Worm (Caenorhabditis elegans): Measurements from ENCODE around the gene K09F6.10.

K09F6.10 gene

DNA sequence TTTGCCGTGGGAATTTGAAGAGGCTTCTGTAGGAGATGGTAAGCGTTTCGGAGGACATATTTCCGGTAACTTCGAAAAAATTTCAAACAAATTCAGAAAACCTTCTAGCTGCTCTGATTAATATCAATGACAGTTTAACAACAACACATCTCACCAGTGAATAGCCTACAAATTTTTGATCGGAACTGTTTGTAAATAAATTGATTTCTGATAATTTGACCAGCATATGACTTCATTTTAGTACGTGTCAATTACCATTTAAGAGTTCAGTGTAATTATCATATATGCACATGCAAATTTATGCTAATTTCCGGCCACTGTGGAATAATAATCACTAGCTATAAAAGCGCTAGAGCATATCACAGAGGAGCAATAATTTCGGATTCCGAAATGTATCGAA, 36.3 kb upstream of the K09F6.10 start, which contains the start of gene ZK1240.11:
ZK1240.11 (plus strand) TSS at position 301 of the 400 bp plus-strand sequence.
- TF ChIP-seq ZK337.2 (GFP tag; IDR thresholded peaks at IDR 0.05) = no peak

- TF ChIP-seq Y75B8A.6 (GFP tag; IDR thresholded peaks at IDR 0.05) (no peak), hlh-11 (tag; optimal IDR thresholded peaks at IDR 0.05) (peak; percentile 55), mes-2 (tag; optimal IDR thresholded peaks at IDR 0.05; ENCODE audit: poor library complexity, severe bottlenecking) (no peak), madf-9 (GFP tag; conservative IDR thresholded peaks at IDR 0.05) (no peak), egl-43 (GFP tag; IDR thresholded peaks at IDR 0.05) (no peak), ceh-32 (tag; optimal IDR thresholded peaks at IDR 0.05; ENCODE audit: poor library complexity) (no peak), nhr-76 (tag; optimal IDR thresholded peaks at IDR 0.05) (no peak), arid-1 (GFP tag; conservative IDR thresholded peaks at IDR 0.05) (no peak), snpc-4 (tag; optimal IDR thresholded peaks at IDR 0.05) (no peak), mxl-2 (GFP tag; conservative IDR thresholded peaks at IDR 0.05) (no peak), ceh-82 (tag; optimal IDR thresholded peaks at IDR 0.05) (no peak), fos-1 (tag; optimal IDR thresholded peaks at IDR 0.05) (no peak), saeg-2 (GFP tag; IDR thresholded peaks at IDR 0.05) (no peak), tra-1 (GFP tag; IDR thresholded peaks at IDR 0.05) (no peak), F10B5.3 (tag; optimal IDR thresholded peaks at IDR 0.05) (no peak), ztf-11 (tag; optimal IDR thresholded peaks at IDR 0.05) (no peak), hlh-30 (tag; optimal IDR thresholded peaks at IDR 0.05; ENCODE audit: insufficient read depth) (peak; percentile 29), set-16 (GFP tag; IDR thresholded peaks at IDR 0.05) (no peak), nhr-102 (tag; optimal IDR thresholded peaks at IDR 0.05) (no peak), zip-11 (GFP tag; IDR thresholded peaks at IDR 0.05) (no peak), nhr-77 (tag; optimal IDR thresholded peaks at IDR 0.05) (no peak), fkh-10 (GFP tag; optimal IDR thresholded peaks at IDR 0.05) (no peak), lir-3 (tag; optimal IDR thresholded peaks at IDR 0.05) (no peak), D1046.2 (GFP tag; IDR thresholded peaks at IDR 0.05) (no peak), lin-1 (GFP tag; IDR thresholded peaks at IDR 0.05) (peak; percentile 17; the same call in 1 of the 2 replicates), dmd-6 (GFP tag; IDR thresholded peaks at IDR 0.05) (peak; percentile 76), daf-16 (GFP tag; optimal IDR thresholded peaks at IDR 0.05) (no peak), daf-16 (tag; optimal IDR thresholded peaks at IDR 0.05) (peak; percentile 72), dve-1 (tag; optimal IDR thresholded peaks at IDR 0.05; ENCODE audit: insufficient read depth) (peak; percentile 51), daf-19 (GFP tag; conservative IDR thresholded peaks at IDR 0.05) (no peak), vab-7 (GFP tag; IDR thresholded peaks at IDR 0.05) (no peak), attf-4 (tag; optimal IDR thresholded peaks at IDR 0.05) (no peak), nhr-28 (tag; optimal IDR thresholded peaks at IDR 0.05) (peak; percentile 69), sdz-12 (GFP tag; optimal IDR thresholded peaks at IDR 0.05) (no peak), ctbp-1 (GFP tag; IDR thresholded peaks at IDR 0.05) (no peak), ZK546.5 (tag; optimal IDR thresholded peaks at IDR 0.05) (no peak), lin-15B (tag; optimal IDR thresholded peaks at IDR 0.05) (no peak), mxl-3 (GFP tag; optimal IDR thresholded peaks at IDR 0.05) (no peak), pqm-1 (tag; optimal IDR thresholded peaks at IDR 0.05) (peak; percentile 85), ztf-7 (tag; optimal IDR thresholded peaks at IDR 0.05) (no peak), mdt-29 (GFP tag; IDR thresholded peaks at IDR 0.05) (no peak), mep-1 (tag; optimal IDR thresholded peaks at IDR 0.05) (no peak), nhr-42 (GFP tag; IDR thresholded peaks at IDR 0.05) (no peak), rbr-2 (tag; optimal IDR thresholded peaks at IDR 0.05) (no peak), spr-3 (GFP tag; optimal IDR thresholded peaks at IDR 0.05) (no peak), aly-2 (tag; optimal IDR thresholded peaks at IDR 0.05) (no peak)
Observed at ce11 chrII:2322857-2323518, 34.3 kb upstream of the K09F6.10 start, which contains the start of the genes ZK1240.6 and ZK1240.2. Gene ZK1240.6, minus strand, starts transcription at chrII:2322907. Gene ZK1240.2, plus strand, starts transcription at chrII:2323376.
